Fruit fly (Drosophila melanogaster) whole organism, embryonic: ENCODE measurements around the gene RabX6.
A peak's percentile ranks its signal among the peaks of the same experiment; 100 is the strongest.

Experiments
- Asciz ChIP-seq: fragments of 200-800 bp; sonication (Bioruptor generic); optimal IDR thresholded peaks from 2 replicates; lab custom pipeline; 2017; ENCODE audit warnings: missing biosample characterization, mild to moderate bottlenecking, missing genetic modification characterization, missing genetic modification reagents
- B-H2 ChIP-seq: fragments of 200-800 bp; sonication (Bioruptor generic); optimal IDR thresholded peaks from 2 replicates; lab custom pipeline; 2018; ENCODE audit warnings: missing biosample characterization, mild to moderate bottlenecking, missing genetic modification characterization
- Bteb2 ChIP-seq: fragments of 200-800 bp; sonication (Bioruptor generic); optimal IDR thresholded peaks from 2 replicates; lab custom pipeline; 2016; ENCODE audit warnings: missing biosample characterization, missing genetic modification characterization
- CG10209 ChIP-seq: fragments of 200-800 bp; sonication (Bioruptor generic); optimal IDR thresholded peaks from 3 replicates; lab custom pipeline; 2017; ENCODE audit warnings: missing biosample characterization, mild to moderate bottlenecking, missing genetic modification characterization, missing genetic modification reagents
- CG12236 ChIP-seq: fragments of 200-800 bp; sonication (Bioruptor generic); optimal IDR thresholded peaks from 2 replicates; lab custom pipeline; 2016; ENCODE audit warnings: missing biosample characterization, missing genetic modification characterization
- CG13287 ChIP-seq: fragments of 200-800 bp; sonication (Bioruptor generic); IDR thresholded peaks from 2 replicates; pipeline ENCODE4 v1.3.6; 2022; ENCODE audit warnings: missing biosample characterization, missing genetic modification characterization; ENCODE audit not compliant: partially characterized antibody
- CG17568 ChIP-seq: fragments of 200-800 bp; sonication (Bioruptor generic); optimal IDR thresholded peaks from 2 replicates; lab custom pipeline; 2018; ENCODE audit warnings: missing biosample characterization, mild to moderate bottlenecking, missing genetic modification characterization, moderate library complexity
- CG18476 ChIP-seq: fragments of 200-800 bp; sonication (Bioruptor generic); optimal IDR thresholded peaks from 2 replicates; lab custom pipeline; 2016; ENCODE audit warnings: missing biosample characterization, mild to moderate bottlenecking, missing genetic modification characterization
- CG2199 ChIP-seq: fragments of 200-800 bp; sonication (Bioruptor generic); IDR thresholded peaks from 3 replicates; pipeline ENCODE4 v1.3.6; 2022; ENCODE audit warnings: missing biosample characterization, missing genetic modification characterization
- CG31224 ChIP-seq: fragments of 200-800 bp; sonication (Bioruptor generic); IDR thresholded peaks from 2 replicates; pipeline ENCODE4 v1.3.6; 2022; ENCODE audit warnings: missing biosample characterization, missing genetic modification characterization
- CG32772 ChIP-seq: fragments of 200-800 bp; sonication (Bioruptor generic); IDR thresholded peaks from 2 replicates; pipeline ENCODE4 v1.3.6; 2022; ENCODE audit warnings: missing biosample characterization, missing genetic modification characterization
- CG3726 ChIP-seq: fragments of 200-800 bp; sonication (Bioruptor generic); IDR thresholded peaks from 3 replicates; pipeline ENCODE4, ENCODE4 v1.3.6; 2022; ENCODE audit warnings: missing biosample characterization, missing genetic modification characterization
- CG6254 ChIP-seq: fragments of 200-800 bp; sonication (Bioruptor generic); optimal IDR thresholded peaks from 3 replicates; lab custom pipeline; 2017; ENCODE audit warnings: mild to moderate bottlenecking, missing biosample characterization, missing genetic modification reagents, missing genetic modification characterization
- CG7745 ChIP-seq: fragments of 200-800 bp; sonication (Bioruptor generic); optimal IDR thresholded peaks from 2 replicates; lab custom pipeline; 2018; ENCODE audit warnings: missing biosample characterization, mild to moderate bottlenecking, missing genetic modification characterization, moderate library complexity
- CG9215 ChIP-seq: fragments of 200-800 bp; sonication (Bioruptor generic); IDR thresholded peaks from 2 replicates; pipeline ENCODE4 v1.3.6; 2022; ENCODE audit warnings: missing biosample characterization, missing genetic modification characterization
- CG9609 ChIP-seq: fragments of 200-800 bp; sonication (Bioruptor generic); optimal IDR thresholded peaks from 3 replicates; lab custom pipeline; 2016; ENCODE audit warnings: missing biosample characterization, missing genetic modification characterization
- CG9817 ChIP-seq: fragments of 200-800 bp; sonication (Bioruptor generic); optimal IDR thresholded peaks from 2 replicates; lab custom pipeline; 2018; ENCODE audit warnings: missing biosample characterization, mild to moderate bottlenecking, missing genetic modification characterization, moderate library complexity
- CrebB ChIP-seq: fragments of 200-800 bp; sonication (Bioruptor generic); optimal IDR thresholded peaks from 3 replicates; lab custom pipeline; 2018; ENCODE audit warnings: missing biosample characterization, mild to moderate bottlenecking, missing genetic modification characterization
- Dek ChIP-seq: fragments of 200-800 bp; sonication (Bioruptor generic); optimal IDR thresholded peaks from 3 replicates; lab custom pipeline; 2019; ENCODE audit warnings: missing biosample characterization, mild to moderate bottlenecking, missing genetic modification characterization, moderate library complexity
- GATAe ChIP-seq: fragments of 200-800 bp; sonication (Bioruptor generic); conservative IDR thresholded peaks from 2 replicates; pipeline ENCODE4 v1.3.6; 2022; ENCODE audit warnings: missing biosample characterization, missing genetic modification characterization
- Gug ChIP-seq: fragments of 200-800 bp; sonication (Bioruptor generic); IDR thresholded peaks from 4 replicates; pipeline ENCODE4 v1.3.6; 2022; ENCODE audit warnings: missing biosample characterization, missing genetic modification characterization
- Hmx ChIP-seq: fragments of 200-800 bp; sonication (Bioruptor generic); optimal IDR thresholded peaks from 2 replicates; lab custom pipeline; 2016; ENCODE audit warnings: missing biosample characterization, missing genetic modification characterization
- Mrtf ChIP-seq: fragments of 200-800 bp; sonication (Bioruptor generic); IDR thresholded peaks from 3 replicates; pipeline ENCODE4 v1.3.6; 2022; ENCODE audit warnings: missing biosample characterization, missing genetic modification characterization
- Opbp ChIP-seq: fragments of 200-800 bp; sonication (Bioruptor generic); IDR thresholded peaks from 3 replicates; pipeline ENCODE4 v1.3.6; 2022; ENCODE audit warnings: missing biosample characterization, missing genetic modification characterization; ENCODE audit not compliant: partially characterized antibody
- Pdp1 ChIP-seq, 2 experiments: fragments of 200-800 bp; sonication (Bioruptor generic); optimal IDR thresholded peaks; 3 replicates each; lab custom pipeline; 2016; ENCODE audit warnings: missing biosample characterization in 2 of 2, missing genetic modification characterization in 2 of 2, mild to moderate bottlenecking in 1 of 2, moderate library complexity in 1 of 2
- Rfx ChIP-seq: fragments of 200-800 bp; sonication (Bioruptor generic); IDR thresholded peaks from 2 replicates; pipeline ENCODE4 v1.3.6; 2022; ENCODE audit warnings: missing biosample characterization, missing genetic modification characterization
- Sox102F ChIP-seq: fragments of 200-800 bp; sonication (Bioruptor generic); optimal IDR thresholded peaks from 2 replicates; lab custom pipeline; 2018; ENCODE audit warnings: missing biosample characterization, mild to moderate bottlenecking, missing genetic modification characterization, moderate library complexity
- Tbp ChIP-seq: fragments of >200 bp; optimal IDR thresholded peaks from 2 replicates; lab custom pipeline; 2018; ENCODE audit warnings: missing biosample characterization, missing genetic modification characterization
- al ChIP-seq: fragments of 200-800 bp; sonication (Bioruptor generic); IDR thresholded peaks from 2 replicates; pipeline ENCODE4 v1.3.6; 2022; ENCODE audit warnings: missing biosample characterization, missing genetic modification characterization
- ash1 ChIP-seq: fragments of 200-800 bp; sonication (Bioruptor generic); optimal IDR thresholded peaks from 2 replicates; lab custom pipeline; 2018; ENCODE audit warnings: missing biosample characterization, mild to moderate bottlenecking, missing genetic modification characterization
- az2 ChIP-seq: fragments of 200-800 bp; sonication (Bioruptor generic); optimal IDR thresholded peaks from 3 replicates; lab custom pipeline; 2016; ENCODE audit warnings: missing biosample characterization, missing genetic modification characterization
- bowl ChIP-seq: fragments of 200-800 bp; sonication (Bioruptor generic); IDR thresholded peaks from 2 replicates; pipeline ENCODE4 v1.3.6; 2022; ENCODE audit warnings: missing biosample characterization, missing genetic modification characterization
- crc ChIP-seq: fragments of 200-800 bp; sonication (Bioruptor generic); optimal IDR thresholded peaks from 2 replicates; lab custom pipeline; 2016; ENCODE audit warnings: missing biosample characterization, missing genetic modification characterization
- dati ChIP-seq: fragments of 200-800 bp; sonication (Bioruptor generic); IDR thresholded peaks from 2 replicates; pipeline ENCODE4 v1.3.6; 2022; ENCODE audit warnings: missing biosample characterization, missing genetic modification characterization
- gce ChIP-seq: fragments of 200-800 bp; sonication (Bioruptor generic); IDR thresholded peaks from 3 replicates; pipeline ENCODE4 v1.3.6; 2022; ENCODE audit warnings: missing biosample characterization, missing genetic modification characterization
- gcm2 ChIP-seq: fragments of 200-800 bp; sonication (Bioruptor generic); optimal IDR thresholded peaks from 2 replicates; lab custom pipeline; 2016; ENCODE audit warnings: missing biosample characterization, missing genetic modification characterization
- insv ChIP-seq, 2 experiments: fragments of 200-800 bp; sonication (Bioruptor generic); optimal IDR thresholded peaks; 3 replicates each; lab custom pipeline; 2016 to 2018; ENCODE audit warnings: missing biosample characterization in 2 of 2, missing genetic modification characterization in 2 of 2
- jing ChIP-seq: fragments of 200-800 bp; sonication (Bioruptor generic); optimal IDR thresholded peaks from 2 replicates; lab custom pipeline; 2018; ENCODE audit warnings: missing biosample characterization, mild to moderate bottlenecking, missing genetic modification characterization
- jumu ChIP-seq: fragments of 200-800 bp; sonication (Bioruptor generic); optimal IDR thresholded peaks from 3 replicates; lab custom pipeline; 2016; ENCODE audit warnings: missing biosample characterization, missing genetic modification characterization
- kah ChIP-seq: fragments of 200-800 bp; sonication (Bioruptor generic); optimal IDR thresholded peaks from 2 replicates; lab custom pipeline; 2018; ENCODE audit warnings: missing biosample characterization, mild to moderate bottlenecking, missing genetic modification characterization
- lilli ChIP-seq: fragments of 200-800 bp; sonication (Bioruptor generic); optimal IDR thresholded peaks from 3 replicates; lab custom pipeline; 2016; ENCODE audit warnings: missing biosample characterization, missing genetic modification characterization
- salm ChIP-seq: fragments of 200-800 bp; sonication (Bioruptor generic); optimal IDR thresholded peaks from 2 replicates; lab custom pipeline; 2018; ENCODE audit warnings: missing biosample characterization, mild to moderate bottlenecking, missing genetic modification characterization
- sima ChIP-seq: fragments of 200-800 bp; sonication (Bioruptor generic); optimal IDR thresholded peaks from 2 replicates; lab custom pipeline; 2016; ENCODE audit warnings: missing biosample characterization, missing genetic modification characterization
- sisA ChIP-seq: fragments of 200-800 bp; sonication (Bioruptor generic); IDR thresholded peaks from 2 replicates; pipeline ENCODE4 v1.3.6; 2022; ENCODE audit warnings: missing biosample characterization, missing genetic modification characterization
- so ChIP-seq: fragments of 200-800 bp; sonication (Bioruptor generic); IDR thresholded peaks from 3 replicates; pipeline ENCODE4 v1.3.6; 2022; ENCODE audit warnings: missing biosample characterization, missing genetic modification characterization
- sqz ChIP-seq: fragments of 200-800 bp; sonication (Bioruptor generic); optimal IDR thresholded peaks from 3 replicates; lab custom pipeline; 2018; ENCODE audit warnings: missing biosample characterization, mild to moderate bottlenecking, missing genetic modification characterization
- twi ChIP-seq: fragments of 200-800 bp; optimal IDR thresholded peaks from 2 replicates; lab custom pipeline; 2019; ENCODE audit warnings: missing biosample characterization, mild to moderate bottlenecking, missing genetic modification characterization, moderate library complexity
- unc-4 ChIP-seq: fragments of 200-800 bp; sonication (Bioruptor generic); IDR thresholded peaks from 2 replicates; pipeline ENCODE4 v1.3.6; 2022; ENCODE audit warnings: missing biosample characterization, missing genetic modification characterization; ENCODE audit not compliant: partially characterized antibody
- vfl ChIP-seq: fragments of 200-800 bp; sonication (Bioruptor generic); optimal IDR thresholded peaks from 2 replicates; lab custom pipeline; 2016; ENCODE audit warnings: missing biosample characterization, missing genetic modification characterization
- z ChIP-seq: fragments of 200-800 bp; sonication (Bioruptor generic); IDR thresholded peaks from 3 replicates; pipeline ENCODE4 v1.3.6; 2022; ENCODE audit warnings: missing biosample characterization, missing genetic modification characterization
- zf30C ChIP-seq: fragments of 200-800 bp; sonication (Bioruptor generic); optimal IDR thresholded peaks from 3 replicates; lab custom pipeline; 2018; ENCODE audit warnings: missing biosample characterization, mild to moderate bottlenecking, missing genetic modification characterization

Gene RabX6

DNA sequence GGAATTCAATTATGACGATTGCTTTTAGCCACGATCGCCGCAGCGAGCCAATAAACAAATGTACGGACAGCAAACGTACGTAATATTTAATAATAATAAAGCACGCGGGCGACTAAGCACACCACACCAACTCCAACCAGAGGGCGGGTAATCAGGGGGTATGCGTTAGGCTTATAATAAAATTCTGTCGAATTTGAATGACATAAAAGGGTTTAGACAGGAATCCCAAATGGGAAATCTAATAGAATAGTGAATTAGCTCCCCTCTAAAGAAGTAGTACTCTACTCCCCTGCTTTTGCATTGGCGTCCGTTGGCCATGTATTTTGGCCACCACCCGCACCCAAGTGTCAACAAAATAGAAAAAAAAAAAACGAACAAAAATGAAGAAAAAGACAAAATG, 32.1 kb downstream of the RabX6 start (continued):
- TF ChIP-seq CG31224 (peak; percentile 32; the same call in 1 of the 2 replicates), sqz (peak; percentile 24), CG7745 (tag; lab: Kevin White, UChicago) (no peak), unc-4 (GFP tag; lab: Robert Waterston, UW) (no peak), gcm2 (no peak), Mrtf (GFP tag; lab: Robert Waterston, UW) (peak; percentile 32; the same call in 1 of the 3 replicates), CG9817 (tag; lab: Kevin White, UChicago) (peak; percentile 17), salm (tag; lab: Kevin White, UChicago) (no peak), kah (GFP tag; lab: Kevin White, UChicago) (no peak), GATAe (GFP tag; lab: Robert Waterston, UW) (no peak), B-H2 (no peak), bowl (no peak), ash1 (GFP tag; lab: Kevin White, UChicago) (no peak), CG9215 (GFP tag; lab: Robert Waterston, UW) (0 out of 2 replicates have a peak, but pooled peaks have one; percentile 10), CG10209 (GFP tag; lab: Kevin White, UChicago) (no peak), jing (GFP tag; lab: Kevin White, UChicago) (no peak), insv (GFP tag; optimal IDR thresholded peaks at IDR 0.05; lab: Kevin White, UChicago) (no peak), Asciz (GFP tag; lab: Kevin White, UChicago) (no peak), CG32772 (GFP tag; lab: Robert Waterston, UW) (peak; percentile 56), gce (GFP tag; lab: Robert Waterston, UW) (no peak), CG3726 (GFP tag; lab: Robert Waterston, UW) (no peak), dati (peak; percentile 36; the same call in 1 of the 2 replicates), twi (tag; lab: Kevin White, UChicago) (no peak), CG9609 (GFP tag; lab: Kevin White, UChicago) (no peak), crc (no peak), CG12236 (GFP tag; lab: Kevin White, UChicago) (no peak), CG2199 (GFP tag; lab: Robert Waterston, UW) (0 out of 3 replicates have a peak, but pooled peaks have one; percentile 34), sima (GFP tag; lab: Kevin White, UChicago) (no peak), CG18476 (GFP tag; lab: Kevin White, UChicago) (no peak), CG6254 (no peak), az2 (GFP tag; lab: Kevin White, UChicago) (no peak), CrebB (no peak), Dek (tag; lab: Kevin White, UChicago) (no peak), jumu (GFP tag; lab: Kevin White, UChicago) (no peak), Rfx (GFP tag; lab: Robert Waterston, UW) (peak; percentile 59), CG13287 (GFP tag; lab: Robert Waterston, UW) (no peak), Bteb2 (GFP tag; lab: Kevin White, UChicago) (no peak), Pdp1 (GFP tag; optimal IDR thresholded peaks at IDR 0.05; lab: Kevin White, UChicago) (no peak), sisA (GFP tag; lab: Robert Waterston, UW) (peak; percentile 62), vfl (no peak), zf30C (no peak), Hmx (GFP tag; lab: Kevin White, UChicago) (no peak), so (GFP tag; lab: Robert Waterston, UW) (0 out of 3 replicates have a peak, but pooled peaks have one; percentile 24), Gug (GFP tag; lab: Robert Waterston, UW) (peak; percentile 54; the same call in 3 of the 4 replicates), Sox102F (GFP tag; lab: Kevin White, UChicago) (peak; percentile 10), Opbp (GFP tag; lab: Robert Waterston, UW) (0 out of 3 replicates have a peak, but pooled peaks have one; percentile 22), z (GFP tag; lab: Robert Waterston, UW) (no peak), Tbp (GFP tag; lab: Kevin White, UChicago) (no peak), al (GFP tag; lab: Robert Waterston, UW) (0 out of 2 replicates have a peak, but pooled peaks have one; percentile 19), lilli (GFP tag; lab: Kevin White, UChicago) (no peak), CG17568 (no peak)
